Fruit fly (Drosophila melanogaster) whole organism, embryonic: ENCODE results near the gene CG14142.

Experiments used
- ATbp ChIP-seq: fragments of 200-800 bp; sonication (Bioruptor generic); optimal IDR thresholded peaks from 2 replicates; lab custom pipeline; 2017; ENCODE audit warnings: missing biosample characterization, mild to moderate bottlenecking, missing genetic modification characterization, missing genetic modification reagents
- B-H2 ChIP-seq: fragments of 200-800 bp; sonication (Bioruptor generic); optimal IDR thresholded peaks from 2 replicates; lab custom pipeline; 2018; ENCODE audit warnings: missing biosample characterization, mild to moderate bottlenecking, missing genetic modification characterization
- CG12071 ChIP-seq: fragments of 200-800 bp; sonication (Bioruptor generic); optimal IDR thresholded peaks from 3 replicates; lab custom pipeline; 2018; ENCODE audit warnings: missing biosample characterization, mild to moderate bottlenecking, missing genetic modification characterization
- CG13775 ChIP-seq: fragments of 200-800 bp; sonication (Bioruptor generic); optimal IDR thresholded peaks from 3 replicates; lab custom pipeline; 2017; ENCODE audit warnings: missing biosample characterization, mild to moderate bottlenecking, missing genetic modification characterization
- CG15514 ChIP-seq: fragments of 200-800 bp; sonication (Bioruptor generic); optimal IDR thresholded peaks from 3 replicates; lab custom pipeline; 2017; ENCODE audit warnings: missing biosample characterization, missing genetic modification characterization, mild to moderate bottlenecking, moderate library complexity, missing genetic modification reagents
- CG16779 ChIP-seq: fragments of 200-800 bp; sonication (Bioruptor generic); IDR thresholded peaks from 2 replicates; pipeline ENCODE4 v1.3.6; 2022; ENCODE audit warnings: missing biosample characterization, missing genetic modification characterization
- CG16863 ChIP-seq: fragments of 200-800 bp; sonication (Bioruptor generic); optimal IDR thresholded peaks from 3 replicates; lab custom pipeline; 2016; ENCODE audit warnings: missing biosample characterization, missing genetic modification characterization
- CG1832 ChIP-seq: fragments of 200-800 bp; sonication (Bioruptor generic); optimal IDR thresholded peaks from 2 replicates; lab custom pipeline; 2017; ENCODE audit warnings: missing biosample characterization, mild to moderate bottlenecking, missing genetic modification characterization, inconsistent platforms
- CG18599 ChIP-seq: fragments of 200-800 bp; sonication (Bioruptor generic); optimal IDR thresholded peaks from 3 replicates; lab custom pipeline; 2017; ENCODE audit warnings: missing biosample characterization, missing genetic modification characterization, mild to moderate bottlenecking, moderate library complexity, missing genetic modification reagents
- CG2678 ChIP-seq: fragments of 200-800 bp; sonication (Bioruptor generic); optimal IDR thresholded peaks from 3 replicates; lab custom pipeline; 2019; ENCODE audit warnings: missing biosample characterization, mild to moderate bottlenecking, missing genetic modification characterization, moderate library complexity
- CG2875 ChIP-seq: fragments of 200-800 bp; sonication (Bioruptor generic); optimal IDR thresholded peaks from 2 replicates; lab custom pipeline; 2017; ENCODE audit warnings: missing biosample characterization, mild to moderate bottlenecking, missing genetic modification characterization, missing genetic modification reagents
- CG2889 ChIP-seq: fragments of 200-800 bp; sonication (Bioruptor generic); IDR thresholded peaks from 3 replicates; pipeline ENCODE4 v1.3.6; 2022; ENCODE audit warnings: missing biosample characterization, missing genetic modification characterization
- CG3281 ChIP-seq: fragments of 200-800 bp; sonication (Bioruptor generic); optimal IDR thresholded peaks from 3 replicates; lab custom pipeline; 2017; ENCODE audit warnings: missing biosample characterization, mild to moderate bottlenecking, missing genetic modification characterization
- CG3726 ChIP-seq: fragments of 200-800 bp; sonication (Bioruptor generic); IDR thresholded peaks from 3 replicates; pipeline ENCODE4, ENCODE4 v1.3.6; 2022; ENCODE audit warnings: missing biosample characterization, missing genetic modification characterization
- CG3838 ChIP-seq: fragments of 200-800 bp; sonication (Bioruptor generic); optimal IDR thresholded peaks from 3 replicates; lab custom pipeline; 2016; ENCODE audit warnings: missing biosample characterization, missing genetic modification characterization
- CG4360 ChIP-seq: fragments of 200-800 bp; sonication (Bioruptor generic); IDR thresholded peaks from 2 replicates; pipeline ENCODE4 v1.3.6; 2022; ENCODE audit warnings: missing biosample characterization, missing genetic modification characterization
- CG4617 ChIP-seq: fragments of 200-800 bp; sonication (Bioruptor generic); optimal IDR thresholded peaks from 3 replicates; lab custom pipeline; 2016; ENCODE audit warnings: missing biosample characterization, missing genetic modification characterization, borderline replicate concordance
- CG5180 ChIP-seq: fragments of 200-800 bp; sonication (Bioruptor generic); optimal IDR thresholded peaks from 3 replicates; lab custom pipeline; 2017; ENCODE audit warnings: missing biosample characterization, missing genetic modification characterization, mild to moderate bottlenecking, moderate library complexity, missing genetic modification reagents
- CG6813 ChIP-seq: fragments of 200-800 bp; sonication (Bioruptor generic); optimal IDR thresholded peaks from 2 replicates; lab custom pipeline; 2017; ENCODE audit warnings: missing biosample characterization, missing genetic modification characterization, mild to moderate bottlenecking, moderate library complexity, missing genetic modification reagents
- CG8290 ChIP-seq, 3 experiments: fragments of 200-800 bp; sonication (Bioruptor generic); optimal IDR thresholded peaks; 2 replicates each; lab custom pipeline; 2016 to 2019; ENCODE audit warnings: missing biosample characterization in 3 of 3, missing genetic modification characterization in 3 of 3, mild to moderate bottlenecking in 2 of 3, moderate library complexity in 1 of 3
- CG9797 ChIP-seq: fragments of 200-800 bp; sonication (Bioruptor generic); optimal IDR thresholded peaks from 3 replicates; lab custom pipeline; 2018; ENCODE audit warnings: missing biosample characterization, mild to moderate bottlenecking, missing genetic modification characterization
- CkIIα-i1 ChIP-seq: fragments of 200-800 bp; sonication (Bioruptor generic); IDR thresholded peaks from 2 replicates; pipeline ENCODE4 v1.3.6; 2022; ENCODE audit warnings: missing biosample characterization, missing genetic modification characterization
- Doc2 ChIP-seq: fragments of 200-800 bp; sonication (Bioruptor generic); IDR thresholded peaks from 2 replicates; pipeline ENCODE4 v1.3.6; 2022; ENCODE audit warnings: missing biosample characterization, missing genetic modification characterization
- Dref ChIP-seq: fragments of 200-800 bp; sonication (Bioruptor generic); IDR thresholded peaks from 2 replicates; pipeline ENCODE4 v1.3.6; 2022; ENCODE audit warnings: missing biosample characterization, missing genetic modification characterization
- HHEX ChIP-seq: fragments of 200-800 bp; sonication (Bioruptor generic); optimal IDR thresholded peaks from 3 replicates; lab custom pipeline; 2017; ENCODE audit warnings: missing biosample characterization, mild to moderate bottlenecking, missing genetic modification characterization, missing genetic modification reagents
- Hmr ChIP-seq: fragments of 200-800 bp; sonication (Bioruptor generic); optimal IDR thresholded peaks from 3 replicates; lab custom pipeline; 2017; ENCODE audit warnings: mild to moderate bottlenecking, missing biosample characterization, missing genetic modification reagents, missing genetic modification characterization
- Hr51 ChIP-seq, 2 experiments: fragments of 200-800 bp; sonication (Bioruptor generic); optimal IDR thresholded peaks; 2 replicates in 1 of 2; 3 replicates in 1 of 2; lab custom pipeline; 2016 to 2018; ENCODE audit warnings: missing biosample characterization in 2 of 2, missing genetic modification characterization in 2 of 2, mild to moderate bottlenecking in 1 of 2, moderate library complexity in 1 of 2
- Med ChIP-seq: fragments of 200-800 bp; sonication (Bioruptor generic); peaks from one replicate; lab custom pipeline; 2016; ENCODE audit warnings: missing biosample characterization, missing genetic modification characterization, mild to moderate bottlenecking, inconsistent platforms, moderate library complexity
- Meics ChIP-seq: fragments of 200-800 bp; sonication (Bioruptor generic); optimal IDR thresholded peaks from 2 replicates; lab custom pipeline; 2017; ENCODE audit warnings: missing biosample characterization, mild to moderate bottlenecking, missing genetic modification characterization
- Mes4 ChIP-seq: fragments of 200-800 bp; sonication (Bioruptor generic); optimal IDR thresholded peaks from 2 replicates; lab custom pipeline; 2016; ENCODE audit warnings: missing biosample characterization, missing genetic modification characterization
- Sin3A ChIP-seq: fragments of >200 bp; optimal IDR thresholded peaks from 2 replicates; lab custom pipeline; 2018
- Xrp1 ChIP-seq: fragments of 200-800 bp; sonication (Bioruptor generic); IDR thresholded peaks from 2 replicates; pipeline ENCODE4 v1.3.6; 2022; ENCODE audit warnings: missing biosample characterization, missing genetic modification characterization
- chif ChIP-seq, 2 experiments: fragments of 200-800 bp; sonication (Bioruptor generic); optimal IDR thresholded peaks; 3 replicates each; lab custom pipeline; 2016; ENCODE audit warnings: missing biosample characterization in 2 of 2, missing genetic modification characterization in 2 of 2
- chinmo ChIP-seq: fragments of 200-800 bp; sonication (Bioruptor generic); IDR thresholded peaks from 4 replicates; pipeline ENCODE4 v1.3.6; 2022; ENCODE audit warnings: missing biosample characterization, missing genetic modification characterization; ENCODE audit not compliant: partially characterized antibody
- corto ChIP-seq: fragments of 200-800 bp; sonication (Bioruptor generic); optimal IDR thresholded peaks from 2 replicates; lab custom pipeline; 2016; ENCODE audit warnings: missing biosample characterization, mild to moderate bottlenecking, missing genetic modification characterization, moderate library complexity
- da ChIP-seq: fragments of 200-800 bp; sonication (Bioruptor generic); optimal IDR thresholded peaks from 2 replicates; lab custom pipeline; 2016; ENCODE audit warnings: missing biosample characterization, missing genetic modification characterization
- dpn ChIP-seq, 2 experiments: fragments of 200-800 bp; sonication (Bioruptor generic); optimal IDR thresholded peaks; 3 replicates each; lab custom pipeline; 2016; ENCODE audit warnings: missing biosample characterization in 2 of 2, missing genetic modification characterization in 2 of 2
- gcm2 ChIP-seq: fragments of 200-800 bp; sonication (Bioruptor generic); optimal IDR thresholded peaks from 2 replicates; lab custom pipeline; 2016; ENCODE audit warnings: missing biosample characterization, missing genetic modification characterization
- pros ChIP-seq: fragments of 200-800 bp; sonication (Bioruptor generic); optimal IDR thresholded peaks from 3 replicates; lab custom pipeline; 2019; ENCODE audit warnings: missing biosample characterization, mild to moderate bottlenecking, missing genetic modification characterization, moderate library complexity
- ro ChIP-seq: fragments of 200-800 bp; sonication (Bioruptor generic); IDR thresholded peaks from 2 replicates; pipeline ENCODE4 v1.3.6; 2022; ENCODE audit warnings: missing biosample characterization, missing genetic modification characterization
- scrt ChIP-seq: fragments of 200-800 bp; sonication (Bioruptor generic); optimal IDR thresholded peaks from 2 replicates; lab custom pipeline; 2018; ENCODE audit warnings: missing biosample characterization, mild to moderate bottlenecking, missing genetic modification characterization, moderate library complexity
- sens ChIP-seq: fragments of 200-800 bp; sonication (Bioruptor generic); peaks from one replicate; lab custom pipeline; 2016; ENCODE audit warnings: missing biosample characterization, missing genetic modification characterization
- seq ChIP-seq: fragments of 200-800 bp; sonication (Bioruptor generic); IDR thresholded peaks from 2 replicates; pipeline ENCODE4 v1.3.6; 2022; ENCODE audit warnings: missing biosample characterization, missing genetic modification characterization
- sima ChIP-seq: fragments of 200-800 bp; sonication (Bioruptor generic); optimal IDR thresholded peaks from 2 replicates; lab custom pipeline; 2016; ENCODE audit warnings: missing biosample characterization, missing genetic modification characterization
- slp2 ChIP-seq: fragments of 200-800 bp; sonication (Bioruptor generic); optimal IDR thresholded peaks from 2 replicates; lab custom pipeline; 2016; ENCODE audit warnings: missing biosample characterization, missing genetic modification characterization
- trh ChIP-seq: fragments of 200-800 bp; sonication (Bioruptor generic); optimal IDR thresholded peaks from 2 replicates; lab custom pipeline; 2016; ENCODE audit warnings: missing biosample characterization, missing genetic modification characterization
- vfl ChIP-seq: fragments of 200-800 bp; sonication (Bioruptor generic); optimal IDR thresholded peaks from 2 replicates; lab custom pipeline; 2016; ENCODE audit warnings: missing biosample characterization, missing genetic modification characterization

CG14142 gene

DNA sequence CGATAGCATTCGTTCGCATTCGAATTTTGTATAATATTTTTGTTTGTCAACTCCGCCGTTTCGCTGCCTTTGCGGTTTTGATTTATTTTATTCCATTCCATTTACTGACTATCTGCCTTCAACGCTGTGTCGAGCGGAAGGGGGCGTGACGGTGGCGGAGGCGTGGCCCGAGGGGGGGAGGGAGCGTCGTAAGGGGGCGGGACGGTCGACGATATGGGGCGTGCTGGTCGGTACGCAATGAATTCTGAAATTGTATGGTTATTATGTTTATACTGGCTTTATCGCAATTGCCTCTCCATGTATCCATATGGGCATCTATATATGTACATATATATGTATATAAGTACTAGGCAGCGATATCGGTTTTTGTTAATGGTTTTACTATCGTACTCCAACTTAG is 10.7 kb downstream of the CG14142 start (continued):
- TF ChIP-seq CG9797 (GFP tag; lab: Kevin White, UChicago), result no peak
- TF ChIP-seq CG2678, result no peak
- TF ChIP-seq Hr51 (GFP tag; optimal IDR thresholded peaks at IDR 0.05; lab: Kevin White, UChicago), result no peak

DNA sequence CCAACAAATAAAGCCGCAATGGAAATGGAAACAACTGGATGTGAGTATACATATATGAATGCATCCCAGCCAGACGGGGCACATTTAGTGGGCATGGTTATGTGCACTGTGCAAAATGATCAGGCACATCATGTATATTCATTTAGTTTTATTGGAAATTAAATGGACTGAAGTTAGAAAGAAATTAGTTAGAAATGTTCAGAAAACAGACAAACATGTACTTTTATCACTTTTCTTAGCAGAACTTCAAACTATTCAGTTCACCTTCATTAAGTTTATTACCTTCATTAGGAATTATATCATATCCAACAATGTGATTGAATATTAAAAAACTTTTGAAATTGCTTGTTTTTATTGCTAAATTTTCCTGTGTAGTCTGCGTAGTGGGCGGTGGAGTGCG is 13.5 kb downstream of the CG14142 start:
- TF ChIP-seq Med (GFP tag; lab: Kevin White, UChicago), result no peak
- TF ChIP-seq chif (GFP tag; optimal IDR thresholded peaks at IDR 0.05; lab: Kevin White, UChicago), result no peak
- TF ChIP-seq corto, result no peak
- no peak for TF ChIP-seq Mes4 (GFP tag; lab: Kevin White, UChicago)
- TF ChIP-seq vfl (GFP tag; lab: Kevin White, UChicago), result no peak
- no peak for TF ChIP-seq sima
- no peak for TF ChIP-seq Xrp1 (GFP tag; lab: Robert Waterston, UW)

DNA sequence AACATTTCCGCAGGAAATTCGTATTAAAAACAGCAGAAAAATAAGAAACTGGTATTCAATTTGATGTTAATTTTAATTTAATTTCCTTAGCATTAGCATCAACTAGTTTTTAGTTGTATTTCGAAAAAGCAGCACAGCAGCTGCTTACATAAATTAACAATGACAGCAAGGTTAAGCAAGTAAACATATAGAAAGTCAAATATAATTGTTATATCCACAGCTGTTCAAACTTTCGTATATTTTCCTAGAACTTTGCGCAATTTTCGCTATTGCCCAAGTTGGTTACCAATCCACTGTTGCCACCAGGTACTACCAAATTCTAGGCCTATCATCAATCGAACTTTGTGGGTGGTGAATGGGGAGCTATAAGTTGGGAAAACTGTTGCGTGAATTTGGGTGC is 16.7 kb downstream of the CG14142 start:
- TF ChIP-seq CG15514 (GFP tag; lab: Kevin White, UChicago), result peak; percentile 19
- TF ChIP-seq Hmr (GFP tag; lab: Kevin White, UChicago), result peak; percentile 45
- no peak for TF ChIP-seq CG16863 (GFP tag; lab: Kevin White, UChicago)
- no peak for TF ChIP-seq CG4360 (GFP tag; lab: Robert Waterston, UW)
- TF ChIP-seq slp2 (GFP tag; lab: Kevin White, UChicago), result no peak
- TF ChIP-seq CG18599 (GFP tag; lab: Kevin White, UChicago), result peak; percentile 12
- TF ChIP-seq CkIIα-i1 (GFP tag; lab: Robert Waterston, UW), result no peak
- no peak for TF ChIP-seq CG2889 (GFP tag; lab: Robert Waterston, UW)
- no peak for TF ChIP-seq Sin3A (lab: Kevin White, UChicago)
- no peak for TF ChIP-seq dpn (GFP tag; optimal IDR thresholded peaks at IDR 0.05; lab: Kevin White, UChicago)
- TF ChIP-seq CG3838, result no peak
- TF ChIP-seq CG5180 (GFP tag; lab: Kevin White, UChicago), result no peak
- no peak for TF ChIP-seq CG2875 (GFP tag; lab: Kevin White, UChicago)
- TF ChIP-seq Meics (GFP tag; lab: Kevin White, UChicago), result peak; percentile 35
- TF ChIP-seq gcm2, result no peak
- no peak for TF ChIP-seq chif (GFP tag; optimal IDR thresholded peaks at IDR 0.05; lab: Kevin White, UChicago)
- peak; percentile 46 for TF ChIP-seq sens
- peak; percentile 10 for TF ChIP-seq ATbp
- TF ChIP-seq seq (GFP tag; lab: Robert Waterston, UW), result no peak
- TF ChIP-seq sima, result no peak
- TF ChIP-seq chinmo (GFP tag; lab: Robert Waterston, UW), result no peak
- no peak for TF ChIP-seq Doc2 (GFP tag; lab: Robert Waterston, UW)
- TF ChIP-seq CG1832 (GFP tag; lab: Kevin White, UChicago), result no peak
- TF ChIP-seq Dref (GFP tag; lab: Robert Waterston, UW), result no peak
- no peak for TF ChIP-seq ro (GFP tag; lab: Robert Waterston, UW)
- no peak for TF ChIP-seq trh (GFP tag; lab: Kevin White, UChicago)
- no peak for TF ChIP-seq pros
- peak; percentile 19 for TF ChIP-seq CG2678
- TF ChIP-seq Med (GFP tag; lab: Kevin White, UChicago), result peak; percentile 55
- TF ChIP-seq CG16779 (GFP tag; lab: Robert Waterston, UW), result no peak
- TF ChIP-seq CG6813 (GFP tag; lab: Kevin White, UChicago), result peak; percentile 15
- peak; percentile 22 for TF ChIP-seq CG12071 (GFP tag; lab: Kevin White, UChicago)
- TF ChIP-seq B-H2, result no peak
- TF ChIP-seq CG3726 (GFP tag; lab: Robert Waterston, UW), result no peak
- TF ChIP-seq da (GFP tag; lab: Kevin White, UChicago), result no peak
- TF ChIP-seq CG4617 (GFP tag; lab: Kevin White, UChicago), result no peak
- peak; percentile 21 for TF ChIP-seq scrt
- TF ChIP-seq CG8290 (GFP tag; optimal IDR thresholded peaks at IDR 0.05; lab: Kevin White, UChicago), result no peak
- peak in 1 of 2 experiments; percentile 42 for TF ChIP-seq CG8290 (tag; optimal IDR thresholded peaks at IDR 0.05; lab: Kevin White, UChicago)
- peak; percentile 2 for TF ChIP-seq HHEX (GFP tag; lab: Kevin White, UChicago)
- TF ChIP-seq CG13775 (GFP tag; lab: Kevin White, UChicago), result no peak
- peak; percentile 29 for TF ChIP-seq CG3281 (GFP tag; lab: Kevin White, UChicago)
